4 worm cellular contexts compared by ENCODE assay signal in genomic region chrII:5748395-5748794, ce11.
A peak's percentile ranks its signal among the peaks of the same experiment; 100 is the strongest.
TF ChIP-seq lines count a peak whose summit lies in the region.

No protein-coding gene starts in this region.

TF ChIP-seq in whole organism, L1 larva, 84 proteins besides CTCF, POLR2A, EP300 and RAD21 (continued from another document):
- TF ChIP-seq mep-1 (tag; optimal IDR thresholded peaks at IDR 0.05; lab: Kevin White, UChicago) (no peak), fkh-4 (tag; optimal IDR thresholded peaks at IDR 0.05; lab: Kevin White, UChicago; ENCODE audit: borderline replicate concordance) (no peak), pqm-1 (tag; optimal IDR thresholded peaks at IDR 0.05; lab: Kevin White, UChicago) (peak; percentile 90), nhr-84 (tag; optimal IDR thresholded peaks at IDR 0.05; lab: Kevin White, UChicago) (no peak), tbx-2 (tag; optimal IDR thresholded peaks at IDR 0.05; lab: Kevin White, UChicago) (no peak), Y116A8C.19 (tag; optimal IDR thresholded peaks at IDR 0.05; lab: Kevin White, UChicago; ENCODE audit: borderline replicate concordance) (no peak), ztf-4 (tag; optimal IDR thresholded peaks at IDR 0.05; lab: Kevin White, UChicago) (no peak), unc-30 (tag; optimal IDR thresholded peaks at IDR 0.05; lab: Kevin White, UChicago) (no peak), fkh-10 (GFP tag; optimal IDR thresholded peaks at IDR 0.05; lab: Kevin White, UChicago) (no peak), nhr-20 (tag; optimal IDR thresholded peaks at IDR 0.05; lab: Kevin White, UChicago) (peak; percentile 3), hlh-4 (tag; optimal IDR thresholded peaks at IDR 0.05; lab: Kevin White, UChicago) (no peak), hlh-17 (GFP tag; optimal IDR thresholded peaks at IDR 0.05; lab: Kevin White, UChicago; ENCODE audit: borderline replicate concordance) (no peak), mef-2 (tag; optimal IDR thresholded peaks at IDR 0.05; lab: Kevin White, UChicago) (no peak), ceh-8 (GFP tag; optimal IDR thresholded peaks at IDR 0.05; lab: Kevin White, UChicago) (no peak), unc-98 (GFP tag; IDR thresholded peaks at IDR 0.05; lab: Robert Waterston, UW) (no peak), zip-4 (GFP tag; optimal IDR thresholded peaks at IDR 0.05; lab: Kevin White, UChicago) (no peak), ceh-82 (tag; optimal IDR thresholded peaks at IDR 0.05; lab: Kevin White, UChicago) (no peak), ets-5 (GFP tag; IDR thresholded peaks at IDR 0.05; lab: Robert Waterston, UW) (no peak), pax-3 (tag; optimal IDR thresholded peaks at IDR 0.05; lab: Kevin White, UChicago) (no peak), unc-62 (GFP tag; optimal IDR thresholded peaks at IDR 0.05; lab: Kevin White, UChicago) (no peak), mdl-1 (tag; optimal IDR thresholded peaks at IDR 0.05; lab: Kevin White, UChicago) (no peak), lin-13 (GFP tag; optimal IDR thresholded peaks at IDR 0.05; lab: Kevin White, UChicago) (no peak), pag-3 (tag; optimal IDR thresholded peaks at IDR 0.05; lab: Kevin White, UChicago; ENCODE audit: borderline replicate concordance, insufficient read depth) (no peak), lin-39 (tag; optimal IDR thresholded peaks at IDR 0.05; lab: Kevin White, UChicago) (no peak), ceh-63 (GFP tag; optimal IDR thresholded peaks at IDR 0.05; lab: Kevin White, UChicago) (no peak), F16B12.6 (tag; optimal IDR thresholded peaks at IDR 0.05; lab: Kevin White, UChicago) (no peak), jun-1 (tag; optimal IDR thresholded peaks at IDR 0.05; lab: Kevin White, UChicago) (peak; percentile 47), elt-2 (tag; optimal IDR thresholded peaks at IDR 0.05; lab: Kevin White, UChicago) (peak; percentile 99), tlp-1 (tag; optimal IDR thresholded peaks at IDR 0.05; lab: Kevin White, UChicago) (peak; percentile 65)

TF ChIP-seq in whole organism, L2 larva, 48 proteins besides CTCF, POLR2A, EP300 and RAD21 (continued from another document):
- no peak for TF ChIP-seq lin-11 (tag; optimal IDR thresholded peaks at IDR 0.05; lab: Kevin White, UChicago)
- no peak for TF ChIP-seq blmp-1 (tag; optimal IDR thresholded peaks at IDR 0.05; lab: Kevin White, UChicago; ENCODE audit: insufficient read depth)
- TF ChIP-seq sma-9 (GFP tag; optimal IDR thresholded peaks at IDR 0.05; lab: Kevin White, UChicago): peak; percentile 45
- no peak for TF ChIP-seq sma-9 (tag; optimal IDR thresholded peaks at IDR 0.05; lab: Kevin White, UChicago)
- TF ChIP-seq ceh-82 (tag; optimal IDR thresholded peaks at IDR 0.05; lab: Kevin White, UChicago): no peak
- TF ChIP-seq C34F6.9 (tag; optimal IDR thresholded peaks at IDR 0.05; lab: Kevin White, UChicago): no peak
- TF ChIP-seq nhr-21 (tag; optimal IDR thresholded peaks at IDR 0.05; lab: Kevin White, UChicago): no peak
- no peak for TF ChIP-seq nhr-25 (tag; optimal IDR thresholded peaks at IDR 0.05; lab: Kevin White, UChicago)
- TF ChIP-seq ztf-1 (GFP tag; conservative IDR thresholded peaks at IDR 0.05; lab: Robert Waterston, UW): no peak
- no peak for TF ChIP-seq sma-3 (GFP tag; optimal IDR thresholded peaks at IDR 0.05; lab: Kevin White, UChicago)
- peak; percentile 13 for TF ChIP-seq gmeb-1 (tag; optimal IDR thresholded peaks at IDR 0.05; lab: Kevin White, UChicago)
- no peak for TF ChIP-seq peb-1 (tag; optimal IDR thresholded peaks at IDR 0.05; lab: Kevin White, UChicago)
- TF ChIP-seq egl-27 (tag; optimal IDR thresholded peaks at IDR 0.05; lab: Kevin White, UChicago): no peak
- TF ChIP-seq nhr-11 (tag; optimal IDR thresholded peaks at IDR 0.05; lab: Kevin White, UChicago): no peak
- no peak for TF ChIP-seq ztf-11 (tag; optimal IDR thresholded peaks at IDR 0.05; lab: Kevin White, UChicago)
- TF ChIP-seq snpc-4 (tag; optimal IDR thresholded peaks at IDR 0.05; lab: Kevin White, UChicago): no peak
TF ChIP-seq in whole organism, L2 larva: peak in this region for 5.

TF ChIP-seq in whole organism, L3 larva, 47 proteins besides CTCF, POLR2A, EP300 and RAD21 (continued from another document):
- TF ChIP-seq sea-2 (GFP tag; optimal IDR thresholded peaks at IDR 0.05; lab: Kevin White, UChicago) (no peak), elt-1 (tag; optimal IDR thresholded peaks at IDR 0.05; lab: Kevin White, UChicago) (no peak), ZK546.5 (tag; optimal IDR thresholded peaks at IDR 0.05; lab: Kevin White, UChicago) (no peak), R02D3.7 (tag; optimal IDR thresholded peaks at IDR 0.05; lab: Kevin White, UChicago) (no peak), elt-3 (tag; optimal IDR thresholded peaks at IDR 0.05; lab: Kevin White, UChicago) (no peak), nhr-77 (tag; optimal IDR thresholded peaks at IDR 0.05; lab: Kevin White, UChicago) (no peak)
TF ChIP-seq in whole organism, L3 larva: peak in this region for 5.

TF ChIP-seq in whole organism, L4 larva, 104 proteins besides CTCF, POLR2A, EP300 and RAD21 (continued from another document):
- TF ChIP-seq ZK337.2 (GFP tag; IDR thresholded peaks at IDR 0.05; lab: Robert Waterston, UW) (no peak), nhr-237 (tag; optimal IDR thresholded peaks at IDR 0.05; lab: Kevin White, UChicago) (no peak), nhr-48 (tag; optimal IDR thresholded peaks at IDR 0.05; lab: Kevin White, UChicago) (peak; percentile 27), set-16 (GFP tag; IDR thresholded peaks at IDR 0.05; lab: Robert Waterston, UW) (no peak), nhr-42 (GFP tag; IDR thresholded peaks at IDR 0.05; lab: Robert Waterston, UW) (no peak), pha-4 (GFP tag; IDR thresholded peaks at IDR 0.05; lab: Robert Waterston, UW) (peak; percentile 25; the same call in 1 of the 2 replicates), pha-4 (tag; optimal IDR thresholded peaks at IDR 0.05; lab: Kevin White, UChicago) (no peak), mxl-3 (GFP tag; optimal IDR thresholded peaks at IDR 0.05; lab: Kevin White, UChicago) (peak; percentile 14), Y5F2A.4 (GFP tag; optimal IDR thresholded peaks at IDR 0.05; lab: Kevin White, UChicago) (no peak), aha-1 (tag; lab: Kevin White, UChicago) (no peak), lin-13 (GFP tag; optimal IDR thresholded peaks at IDR 0.05; lab: Kevin White, UChicago) (no peak), sdz-12 (GFP tag; optimal IDR thresholded peaks at IDR 0.05; lab: Kevin White, UChicago) (no peak), arid-1 (GFP tag; conservative IDR thresholded peaks at IDR 0.05; lab: Robert Waterston, UW) (no peak), dmd-6 (GFP tag; IDR thresholded peaks at IDR 0.05; lab: Robert Waterston, UW) (peak; percentile 87), daf-16 (GFP tag; optimal IDR thresholded peaks at IDR 0.05; lab: Kevin White, UChicago) (peak in 1 of 2 experiments; percentile 0), daf-16 (tag; optimal IDR thresholded peaks at IDR 0.05; lab: Kevin White, UChicago) (peak; percentile 78), unc-62 (GFP tag; optimal IDR thresholded peaks at IDR 0.05 in 1 of 2; lab: Kevin White, UChicago) (peak in 1 of 2 experiments; percentile 55), unc-62 (tag; optimal IDR thresholded peaks at IDR 0.05; lab: Kevin White, UChicago) (no peak), php-3 (GFP tag; IDR thresholded peaks at IDR 0.05; lab: Robert Waterston, UW) (peak; percentile 28; the same call in 1 of the 2 replicates), zfp-2 (tag; optimal IDR thresholded peaks at IDR 0.05; lab: Kevin White, UChicago) (no peak), nhr-6 (tag; optimal IDR thresholded peaks at IDR 0.05; lab: Kevin White, UChicago) (no peak), mdl-1 (tag; optimal IDR thresholded peaks at IDR 0.05; lab: Kevin White, UChicago) (no peak), hlh-11 (tag; optimal IDR thresholded peaks at IDR 0.05; lab: Kevin White, UChicago) (peak; percentile 85)
TF ChIP-seq in whole organism, L4 larva: peak in this region for 14.
